Fruit fly (Drosophila melanogaster): ENCODE measurements around the gene Dmtn.

DNA sequence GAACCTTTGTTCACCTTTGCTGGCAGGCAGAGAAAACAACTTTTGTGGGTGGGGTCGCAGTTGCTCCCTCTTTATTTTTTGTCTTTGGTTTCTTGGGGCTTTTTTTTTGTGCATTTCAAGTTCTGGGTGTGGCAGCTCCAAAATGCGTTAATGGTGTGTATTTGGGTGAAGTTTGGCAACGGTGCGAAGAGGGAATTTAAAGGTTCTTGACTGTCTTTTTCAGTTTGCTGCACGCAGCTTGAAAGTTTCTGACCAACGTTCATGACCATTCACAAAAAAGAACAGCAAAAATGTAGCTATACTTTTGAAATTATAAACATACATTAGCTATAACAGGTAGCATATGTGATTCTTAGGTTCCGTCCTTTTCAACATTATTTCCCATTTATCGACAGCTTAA lies 26.6 kb upstream of the Dmtn start:
- TF ChIP-seq Ets96B (tag; optimal IDR thresholded peaks at IDR 0.05) (no peak), Smox (GFP tag; optimal IDR thresholded peaks at IDR 0.05) (no peak), vri (GFP tag; optimal IDR thresholded peaks at IDR 0.05) (no peak), OdsH (GFP tag; optimal IDR thresholded peaks at IDR 0.05) (no peak), CG11762 (GFP tag; optimal IDR thresholded peaks at IDR 0.05; ENCODE audit: insufficient read depth) (no peak), fd59A (GFP tag; optimal IDR thresholded peaks at IDR 0.05) (no peak), Gug (GFP tag; IDR thresholded peaks at IDR 0.05) (no peak), CG6276 (GFP tag; optimal IDR thresholded peaks at IDR 0.05) (no peak), CG32006 (GFP tag; optimal IDR thresholded peaks at IDR 0.05) (no peak)

Measured in whole organism, prepupa.